Fruit fly (Drosophila melanogaster) whole organism, wandering third instar larva: ENCODE data around the gene cher.

Source experiments
- Abd-B ChIP-seq: fragments of >200 bp; optimal IDR thresholded peaks from 2 replicates; lab custom pipeline; 2017; ENCODE audit warnings: missing biosample characterization, missing genetic modification characterization
- CG32264 ChIP-seq: fragments of 200-800 bp; sonication (Bioruptor generic); optimal IDR thresholded peaks from 2 replicates; lab custom pipeline; 2016; ENCODE audit warnings: missing biosample characterization, missing genetic modification characterization
- CG9705 ChIP-seq: fragments of 200-800 bp; sonication (Bioruptor generic); optimal IDR thresholded peaks from 2 replicates; lab custom pipeline; 2018; ENCODE audit warnings: missing biosample characterization, mild to moderate bottlenecking, missing genetic modification characterization
- CrebA ChIP-seq: fragments of 200-800 bp; sonication (Bioruptor generic); optimal IDR thresholded peaks from 2 replicates; lab custom pipeline; 2016; ENCODE audit warnings: missing biosample characterization, mild to moderate bottlenecking, missing genetic modification characterization, borderline replicate concordance
- Dfd ChIP-seq: fragments of >200 bp; optimal IDR thresholded peaks from 2 replicates; lab custom pipeline; 2017; ENCODE audit warnings: missing biosample characterization, missing genetic modification characterization
- Dif ChIP-seq: fragments of 200-275, 200-300 bp; sonication (Bioruptor generic); optimal IDR thresholded peaks from 2 replicates; lab custom pipeline; 2018; ENCODE audit warnings: missing biosample characterization, missing genetic modification characterization; ENCODE audit not compliant: partially characterized antibody
- GATAd ChIP-seq: sonication (Bioruptor generic); optimal IDR thresholded peaks from 2 replicates; lab custom pipeline; 2016; ENCODE audit warnings: missing biosample characterization, missing genetic modification characterization
- HLH106 ChIP-seq: fragments of 200-800 bp; optimal IDR thresholded peaks from 3 replicates; lab custom pipeline; 2019; ENCODE audit warnings: missing biosample characterization, mild to moderate bottlenecking, missing genetic modification characterization, moderate library complexity
- Hnf4 ChIP-seq: fragments of 200-800 bp; sonication (Bioruptor generic); optimal IDR thresholded peaks from 2 replicates; lab custom pipeline; 2016; ENCODE audit warnings: missing biosample characterization, mild to moderate bottlenecking, missing genetic modification characterization
- Hr78 ChIP-seq: fragments of >200 bp; optimal IDR thresholded peaks from 2 replicates; lab custom pipeline; 2017; ENCODE audit warnings: missing biosample characterization, missing genetic modification characterization
- Hr83 ChIP-seq: fragments of 200-300 bp; sonication (Bioruptor generic); optimal IDR thresholded peaks from 2 replicates; lab custom pipeline; 2016; ENCODE audit warnings: missing biosample characterization, mild to moderate bottlenecking, missing genetic modification characterization, moderate library complexity; ENCODE audit not compliant: poor library complexity, severe bottlenecking
- Jra ChIP-seq: sonication (Bioruptor generic); optimal IDR thresholded peaks from 2 replicates; lab custom pipeline; 2016; ENCODE audit warnings: missing biosample characterization, missing genetic modification characterization
- Mio ChIP-seq: sonication (Bioruptor generic); optimal IDR thresholded peaks from 2 replicates; lab custom pipeline; 2016; ENCODE audit warnings: missing biosample characterization, missing genetic modification characterization
- Myc ChIP-seq: fragments of >200 bp; optimal IDR thresholded peaks from 2 replicates; lab custom pipeline; 2017
- N ChIP-seq: fragments of >200 bp; optimal IDR thresholded peaks from 2 replicates; lab custom pipeline; 2018; ENCODE audit warnings: missing biosample characterization, missing external identifiers, missing genetic modification characterization
- OdsH ChIP-seq: fragments of 200-800 bp; sonication (Bioruptor generic); optimal IDR thresholded peaks from 2 replicates; lab custom pipeline; 2016; ENCODE audit warnings: missing biosample characterization, mild to moderate bottlenecking, missing genetic modification characterization
- Rel ChIP-seq, 2 experiments: fragments of 200-800 bp; sonication (Bioruptor generic) in 1 of 2; optimal IDR thresholded peaks; 2 replicates in 1 of 2; 3 replicates in 1 of 2; lab custom pipeline; 2016 to 2019; ENCODE audit warnings: mild to moderate bottlenecking in 2 of 2, missing biosample characterization in 2 of 2, missing genetic modification characterization in 2 of 2, moderate library complexity in 1 of 2
- Sp1 ChIP-seq: fragments of 200-800 bp; sonication (Bioruptor generic); optimal IDR thresholded peaks from 3 replicates; lab custom pipeline; 2019; ENCODE audit warnings: missing biosample characterization, mild to moderate bottlenecking, missing genetic modification characterization, moderate library complexity
- Vsx2 ChIP-seq: fragments of 200-300, 225-300 bp; sonication (Bioruptor generic); optimal IDR thresholded peaks from 2 replicates; lab custom pipeline; 2018; ENCODE audit warnings: missing biosample characterization, missing genetic modification characterization; ENCODE audit not compliant: partially characterized antibody
- br ChIP-seq: fragments of 200-800 bp; sonication (Bioruptor generic); optimal IDR thresholded peaks from 2 replicates; lab custom pipeline; 2016; ENCODE audit warnings: missing biosample characterization, missing genetic modification characterization
- brk ChIP-seq: fragments of 200-800 bp; sonication (Bioruptor generic); optimal IDR thresholded peaks from 2 replicates; lab custom pipeline; 2016; ENCODE audit warnings: missing biosample characterization, mild to moderate bottlenecking, missing genetic modification characterization
- dl ChIP-seq, 2 experiments: fragments of 175-275, 200-275 bp in 1 of 2; fragments of 200-275 bp in 1 of 2; sonication (Bioruptor generic); optimal IDR thresholded peaks; lab custom pipeline; 2018; ENCODE audit warnings: mild to moderate bottlenecking in 2 of 2, missing biosample characterization in 2 of 2, missing genetic modification characterization in 2 of 2, moderate library complexity in 2 of 2; ENCODE audit not compliant: partially characterized antibody in 2 of 2, insufficient read depth in 1 of 2
- dmrt93B ChIP-seq: fragments of 200-800 bp; sonication (Bioruptor generic); optimal IDR thresholded peaks from 2 replicates; lab custom pipeline; 2018; ENCODE audit warnings: missing biosample characterization, mild to moderate bottlenecking, missing genetic modification characterization
- dsf ChIP-seq: sonication (Bioruptor generic); optimal IDR thresholded peaks from 2 replicates; lab custom pipeline; 2016; ENCODE audit warnings: missing biosample characterization, missing genetic modification characterization, borderline replicate concordance
- ey ChIP-seq: fragments of 200-800 bp; sonication (Bioruptor generic); optimal IDR thresholded peaks from 2 replicates; lab custom pipeline; 2016; ENCODE audit warnings: missing biosample characterization, missing genetic modification characterization
- foxo ChIP-seq, 2 experiments: fragments of 200-800 bp; sonication (Bioruptor generic); optimal IDR thresholded peaks; 2 replicates in 1 of 2; 3 replicates in 1 of 2; lab custom pipeline; 2016 to 2017; ENCODE audit warnings: missing biosample characterization in 2 of 2, missing genetic modification characterization in 2 of 2
- fru ChIP-seq: fragments of 200-800 bp; sonication (Bioruptor generic); optimal IDR thresholded peaks from 3 replicates; lab custom pipeline; 2016; ENCODE audit warnings: missing biosample characterization, mild to moderate bottlenecking, missing genetic modification characterization
- h ChIP-seq: fragments of 200-800 bp; sonication (Bioruptor generic); optimal IDR thresholded peaks from 3 replicates; lab custom pipeline; 2016; ENCODE audit warnings: missing biosample characterization, mild to moderate bottlenecking, missing genetic modification characterization
- jim ChIP-seq: fragments of 175-275, 200-325 bp; sonication (Bioruptor generic); optimal IDR thresholded peaks from 2 replicates; lab custom pipeline; 2016; ENCODE audit warnings: missing biosample characterization, mild to moderate bottlenecking, missing genetic modification characterization
- lola ChIP-seq: fragments of >200 bp; optimal IDR thresholded peaks from 2 replicates; lab custom pipeline; 2017; ENCODE audit warnings: missing biosample characterization, missing genetic modification characterization
- pan ChIP-seq: fragments of >200 bp; optimal IDR thresholded peaks from 2 replicates; lab custom pipeline; 2017
- psq ChIP-seq: fragments of 200-800 bp; sonication (Bioruptor generic); optimal IDR thresholded peaks from 3 replicates; lab custom pipeline; 2017; ENCODE audit warnings: missing biosample characterization, mild to moderate bottlenecking, missing genetic modification characterization, moderate library complexity
- rgr ChIP-seq: fragments of 200-800 bp; sonication (Bioruptor generic); optimal IDR thresholded peaks from 3 replicates; lab custom pipeline; 2016; ENCODE audit warnings: missing biosample characterization, mild to moderate bottlenecking, missing genetic modification characterization
- sage ChIP-seq: fragments of 200-800 bp; sonication (Bioruptor generic); optimal IDR thresholded peaks from 2 replicates; lab custom pipeline; 2016; ENCODE audit warnings: missing biosample characterization, mild to moderate bottlenecking, missing genetic modification characterization
- sv ChIP-seq: fragments of 200-800 bp; sonication (Bioruptor generic); optimal IDR thresholded peaks from 3 replicates; lab custom pipeline; 2016; ENCODE audit warnings: missing biosample characterization, missing genetic modification characterization
- tai ChIP-seq: sonication (Bioruptor generic); optimal IDR thresholded peaks from 2 replicates; lab custom pipeline; 2016; ENCODE audit warnings: missing biosample characterization, missing genetic modification characterization
- usp ChIP-seq: fragments of >200 bp; optimal IDR thresholded peaks from 2 replicates; lab custom pipeline; 2017; ENCODE audit warnings: missing biosample characterization, missing genetic modification characterization
- woc ChIP-seq: sonication (Bioruptor generic); optimal IDR thresholded peaks from 2 replicates; lab custom pipeline; 2016; ENCODE audit warnings: missing biosample characterization, mild to moderate bottlenecking, missing genetic modification characterization

Gene cher

DNA sequence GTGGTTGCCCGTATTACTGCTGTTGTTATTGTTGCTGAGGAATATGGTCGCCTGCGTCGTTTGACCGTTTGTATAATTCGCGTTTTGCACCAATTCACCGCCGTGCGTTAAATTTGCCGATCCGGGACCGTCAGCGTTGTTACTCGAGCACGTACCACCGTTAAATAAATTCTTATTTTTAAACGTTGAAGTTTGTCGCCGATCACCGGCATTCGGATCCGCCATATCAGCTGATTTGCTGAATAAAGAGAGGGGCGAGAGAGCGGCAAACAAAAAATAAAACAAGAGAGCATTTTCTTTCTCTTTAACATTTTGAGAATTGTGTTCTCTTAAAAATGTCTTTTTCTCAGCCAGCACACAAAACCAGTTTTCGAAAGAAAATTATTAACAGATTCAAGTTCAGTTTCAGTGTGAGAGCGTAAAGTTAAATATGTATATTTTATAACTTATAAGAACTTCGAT lies 6.2 kb downstream of the cher start:
- TF ChIP-seq h (no peak), HLH106 (tag; lab: Kevin White, UChicago) (no peak), Rel (GFP tag; optimal IDR thresholded peaks at IDR 0.05; lab: Kevin White, UChicago) (no peak), Rel (tag; optimal IDR thresholded peaks at IDR 0.05; lab: Kevin White, UChicago) (peak; percentile 22), br (GFP tag; lab: Kevin White, UChicago) (peak; percentile 12), GATAd (GFP tag; lab: Kevin White, UChicago) (no peak), Vsx2 (GFP tag; lab: Kevin White, UChicago) (no peak), dmrt93B (GFP tag; lab: Kevin White, UChicago) (no peak), lola (GFP tag; lab: Kevin White, UChicago) (peak; percentile 45), sv (GFP tag; lab: Kevin White, UChicago) (no peak), Dfd (no peak), Sp1 (GFP tag; lab: Kevin White, UChicago) (peak; percentile 39), Abd-B (GFP tag; lab: Kevin White, UChicago) (no peak), CG32264 (peak; percentile 15), sage (GFP tag; lab: Kevin White, UChicago) (peak; percentile 73), brk (GFP tag; lab: Kevin White, UChicago) (peak; percentile 38), dl (GFP tag; optimal IDR thresholded peaks at IDR 0.05; lab: Kevin White, UChicago; ENCODE audit: insufficient read depth in 1 of 2, partially characterized antibody in 2 of 2) (peak; percentile 29 to 60), Myc (lab: Kevin White, UChicago) (no peak), ey (GFP tag; lab: Kevin White, UChicago) (no peak), Hr83 (GFP tag; lab: Kevin White, UChicago) (peak; percentile 45), CrebA (GFP tag; lab: Kevin White, UChicago) (peak; percentile 74), Dif (peak; percentile 59), foxo (GFP tag; optimal IDR thresholded peaks at IDR 0.05; lab: Kevin White, UChicago) (peak in 1 of 2 experiments; percentile 32)

DNA sequence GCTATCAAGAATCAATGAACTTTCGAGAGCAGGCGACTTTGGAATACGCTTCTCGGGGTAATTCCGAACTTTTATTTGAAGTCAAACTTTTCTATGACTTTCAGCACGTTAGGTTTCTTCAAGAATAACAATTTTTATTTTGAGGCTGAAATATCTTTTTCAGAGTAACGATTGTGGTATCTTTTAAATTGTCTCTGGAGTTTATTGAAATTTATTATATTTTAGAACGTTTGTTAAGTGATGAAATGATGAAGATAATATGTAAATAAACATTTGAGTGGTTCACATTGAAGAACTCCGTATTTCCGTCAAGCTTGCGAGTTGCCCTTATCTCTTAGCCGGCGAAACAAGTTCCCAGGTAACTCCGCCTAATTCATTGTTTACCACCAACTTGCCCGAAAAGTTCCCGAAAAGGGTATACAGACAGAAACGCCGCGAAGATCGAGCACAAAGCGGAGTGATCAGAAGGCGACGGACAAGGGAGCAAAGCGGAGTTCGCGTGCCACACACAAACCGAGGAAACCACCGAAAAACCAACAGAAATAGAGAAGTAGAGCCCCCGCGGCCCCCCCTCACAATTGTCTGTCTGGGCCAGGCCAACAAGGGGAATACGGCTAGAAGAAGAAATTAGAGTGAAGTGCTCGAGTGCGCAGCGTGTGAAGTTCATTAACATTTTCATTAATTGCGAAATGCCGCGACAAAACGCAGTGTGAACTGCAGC lies 7.4 kb downstream of the cher start:
- TF ChIP-seq Hr78 (GFP tag; lab: Kevin White, UChicago) (no peak), rgr (peak; percentile 52), CG32264 (no peak), dl (GFP tag; optimal IDR thresholded peaks at IDR 0.05; lab: Kevin White, UChicago; ENCODE audit: insufficient read depth in 1 of 2, partially characterized antibody in 2 of 2) (no peak), h (peak; percentile 79), Vsx2 (GFP tag; lab: Kevin White, UChicago) (no peak), Hr83 (GFP tag; lab: Kevin White, UChicago) (no peak), GATAd (GFP tag; lab: Kevin White, UChicago) (no peak), ey (GFP tag; lab: Kevin White, UChicago) (peak; percentile 65), sv (GFP tag; lab: Kevin White, UChicago) (no peak), Rel (GFP tag; optimal IDR thresholded peaks at IDR 0.05; lab: Kevin White, UChicago) (no peak), Rel (tag; optimal IDR thresholded peaks at IDR 0.05; lab: Kevin White, UChicago) (peak; percentile 2), HLH106 (tag; lab: Kevin White, UChicago) (peak; percentile 77), jim (no peak), psq (GFP tag; lab: Kevin White, UChicago) (peak; percentile 84), N (GFP tag; lab: Kevin White, UChicago) (no peak), pan (lab: Kevin White, UChicago) (no peak), brk (GFP tag; lab: Kevin White, UChicago) (no peak), CG9705 (GFP tag; lab: Kevin White, UChicago) (no peak), lola (GFP tag; lab: Kevin White, UChicago) (no peak), Abd-B (GFP tag; lab: Kevin White, UChicago) (no peak), dsf (no peak), tai (GFP tag; lab: Kevin White, UChicago) (no peak), OdsH (GFP tag; lab: Kevin White, UChicago) (peak; percentile 71), dmrt93B (GFP tag; lab: Kevin White, UChicago) (peak; percentile 40), woc (GFP tag; lab: Kevin White, UChicago) (peak; percentile 79), fru (GFP tag; lab: Kevin White, UChicago) (peak; percentile 64), Myc (lab: Kevin White, UChicago) (no peak), foxo (GFP tag; optimal IDR thresholded peaks at IDR 0.05; lab: Kevin White, UChicago) (peak in 1 of 2 experiments; percentile 57), br (GFP tag; lab: Kevin White, UChicago) (peak; percentile 55), Mio (no peak), Jra (no peak), Dif (no peak), usp (GFP tag; lab: Kevin White, UChicago) (no peak), Dfd (no peak), CrebA (GFP tag; lab: Kevin White, UChicago) (no peak), Sp1 (GFP tag; lab: Kevin White, UChicago) (peak; percentile 72), Hnf4 (GFP tag; lab: Kevin White, UChicago) (peak; percentile 22), sage (GFP tag; lab: Kevin White, UChicago) (peak; percentile 8)
